Worm (Caenorhabditis elegans): Measurements from ENCODE around the gene ttr-27.

The ttr-27 gene

DNA sequence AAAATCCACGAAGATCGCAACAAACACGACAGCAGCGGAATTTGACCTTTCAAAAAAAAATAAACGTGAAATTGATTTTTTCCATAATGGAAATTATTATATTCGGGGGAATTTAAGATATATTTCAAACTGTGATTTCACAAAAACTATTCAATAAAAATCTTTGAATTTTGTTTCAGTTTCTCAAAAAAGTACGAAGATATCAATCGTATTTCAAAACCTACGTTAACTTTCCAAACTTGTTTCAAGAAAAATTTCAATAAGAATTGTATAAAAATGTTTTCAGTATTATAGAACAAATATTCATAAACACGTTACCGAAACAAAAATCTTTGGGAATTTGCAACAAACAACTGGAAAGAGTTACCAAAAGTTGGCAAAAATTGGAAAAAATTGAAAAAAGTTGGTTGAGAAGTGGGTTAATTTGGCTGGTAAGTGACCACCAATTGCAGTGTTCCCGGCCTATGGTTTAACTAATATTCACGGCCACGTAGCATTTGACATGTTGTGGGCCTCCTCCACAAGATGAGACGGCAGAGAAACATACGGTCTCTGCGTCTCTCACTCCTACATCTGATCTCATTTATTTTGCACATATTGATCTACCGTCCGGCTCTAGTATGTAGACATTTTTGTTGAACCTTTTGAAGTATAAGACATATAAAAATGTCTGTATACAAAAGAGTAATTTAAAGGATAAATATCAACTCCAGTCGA, 47.1 kb upstream of the ttr-27 start, which contains the start of the genes T16G1.9 and T16G1.18 (continued):
- TF ChIP-seq hlh-4 (tag; optimal IDR thresholded peaks at IDR 0.05) (no peak), fkh-8 (tag; optimal IDR thresholded peaks at IDR 0.05) (no peak), unc-62 (GFP tag; optimal IDR thresholded peaks at IDR 0.05) (no peak), nhr-12 (tag; optimal IDR thresholded peaks at IDR 0.05) (no peak), hpl-2 (GFP tag; optimal IDR thresholded peaks at IDR 0.05) (no peak), lir-3 (tag; optimal IDR thresholded peaks at IDR 0.05; ENCODE audit: poor library complexity) (no peak), snpc-4 (tag; optimal IDR thresholded peaks at IDR 0.05) (no peak), vab-15 (tag; optimal IDR thresholded peaks at IDR 0.05) (no peak), dsc-1 (tag; optimal IDR thresholded peaks at IDR 0.05) (no peak), unc-86 (tag; optimal IDR thresholded peaks at IDR 0.05) (no peak), nhr-90 (tag; optimal IDR thresholded peaks at IDR 0.05; ENCODE audit: poor library complexity) (no peak), sup-37 (GFP tag; optimal IDR thresholded peaks at IDR 0.05) (no peak), nhr-77 (tag; optimal IDR thresholded peaks at IDR 0.05) (peak; percentile 30), ceh-88 (GFP tag; IDR thresholded peaks at IDR 0.05) (no peak), zip-4 (GFP tag; optimal IDR thresholded peaks at IDR 0.05) (no peak), snu-23 (GFP tag; optimal IDR thresholded peaks at IDR 0.05) (peak; percentile 56), nhr-11 (tag; optimal IDR thresholded peaks at IDR 0.05) (no peak), unc-130 (tag; optimal IDR thresholded peaks at IDR 0.05) (no peak), nhr-47 (tag; optimal IDR thresholded peaks at IDR 0.05) (peak; percentile 24), tlp-1 (tag; optimal IDR thresholded peaks at IDR 0.05) (no peak), aha-1 (tag; optimal IDR thresholded peaks at IDR 0.05) (no peak), nhr-20 (tag; optimal IDR thresholded peaks at IDR 0.05) (peak; percentile 25), ceh-63 (GFP tag; optimal IDR thresholded peaks at IDR 0.05) (no peak), fkh-4 (tag; optimal IDR thresholded peaks at IDR 0.05; ENCODE audit: borderline replicate concordance) (no peak), nhr-76 (tag; optimal IDR thresholded peaks at IDR 0.05) (no peak), mep-1 (tag; optimal IDR thresholded peaks at IDR 0.05) (peak; percentile 43), unc-98 (GFP tag; IDR thresholded peaks at IDR 0.05) (no peak), lin-14 (GFP tag; optimal IDR thresholded peaks at IDR 0.05) (peak; percentile 77), egl-27 (tag; optimal IDR thresholded peaks at IDR 0.05) (no peak), blmp-1 (tag; optimal IDR thresholded peaks at IDR 0.05) (no peak), Y116A8C.19 (tag; optimal IDR thresholded peaks at IDR 0.05; ENCODE audit: borderline replicate concordance) (no peak), dpl-1 (GFP tag; optimal IDR thresholded peaks at IDR 0.05) (peak in 2 of 3 experiments; percentile 43 to 62), irx-1 (tag; optimal IDR thresholded peaks at IDR 0.05) (no peak), fos-1 (tag; optimal IDR thresholded peaks at IDR 0.05) (no peak), ces-1 (GFP tag; optimal IDR thresholded peaks at IDR 0.05) (no peak), ceh-8 (GFP tag; optimal IDR thresholded peaks at IDR 0.05) (no peak), fkh-10 (GFP tag; optimal IDR thresholded peaks at IDR 0.05) (no peak), ztf-11 (tag; optimal IDR thresholded peaks at IDR 0.05) (no peak), zag-1 (tag; optimal IDR thresholded peaks at IDR 0.05) (no peak), tbx-2 (tag; optimal IDR thresholded peaks at IDR 0.05) (peak; percentile 14), xbp-1 (tag; optimal IDR thresholded peaks at IDR 0.05) (peak; percentile 36), jun-1 (tag; optimal IDR thresholded peaks at IDR 0.05) (no peak), aly-2 (tag; optimal IDR thresholded peaks at IDR 0.05) (no peak), sptf-1 (tag; optimal IDR thresholded peaks at IDR 0.05) (no peak), skn-1 (tag; optimal IDR thresholded peaks at IDR 0.05) (no peak), C04F5.9 (tag; optimal IDR thresholded peaks at IDR 0.05) (no peak), nhr-19 (GFP tag; conservative IDR thresholded peaks at IDR 0.05) (peak; percentile 27; the same call in 1 of the 2 replicates), pax-3 (tag; optimal IDR thresholded peaks at IDR 0.05) (no peak), F16B12.6 (tag; optimal IDR thresholded peaks at IDR 0.05) (peak; percentile 7), lin-13 (GFP tag; optimal IDR thresholded peaks at IDR 0.05) (peak; percentile 22), hlh-17 (GFP tag; optimal IDR thresholded peaks at IDR 0.05; ENCODE audit: borderline replicate concordance) (no peak), lsy-2 (tag; optimal IDR thresholded peaks at IDR 0.05) (peak; percentile 41 to 67)

Data from whole organism, L1 larva.